Fruit fly (Drosophila melanogaster): ENCODE results near the gene Prosbeta5R2.

- TF ChIP-seq CG10631 (GFP tag; optimal IDR thresholded peaks at IDR 0.05) (no peak), net (GFP tag; optimal IDR thresholded peaks at IDR 0.05) (no peak), dsx (GFP tag; optimal IDR thresholded peaks at IDR 0.05; ENCODE audit: poor library complexity, severe bottlenecking) (no peak), Hr4 (GFP tag; optimal IDR thresholded peaks at IDR 0.05) (no peak), Hr38 (GFP tag; optimal IDR thresholded peaks at IDR 0.05) (no peak), vri (GFP tag; optimal IDR thresholded peaks at IDR 0.05) (no peak), CG3919 (GFP tag; optimal IDR thresholded peaks at IDR 0.05) (no peak), CG4318 (GFP tag; optimal IDR thresholded peaks at IDR 0.05) (no peak), spab (GFP tag; optimal IDR thresholded peaks at IDR 0.05) (no peak), CG32006 (GFP tag; optimal IDR thresholded peaks at IDR 0.05) (no peak), CG6163 (GFP tag; IDR thresholded peaks at IDR 0.05) (no peak), OdsH (GFP tag; optimal IDR thresholded peaks at IDR 0.05) (no peak)
Observed at dm6 chr2L:18008653-18009052, 18.4 kb downstream of the Prosbeta5R2 start, which contains the start of gene CG31740.
